Worm (Caenorhabditis elegans): ENCODE measurements around the gene T04C9.1.

T04C9.1 gene

DNA sequence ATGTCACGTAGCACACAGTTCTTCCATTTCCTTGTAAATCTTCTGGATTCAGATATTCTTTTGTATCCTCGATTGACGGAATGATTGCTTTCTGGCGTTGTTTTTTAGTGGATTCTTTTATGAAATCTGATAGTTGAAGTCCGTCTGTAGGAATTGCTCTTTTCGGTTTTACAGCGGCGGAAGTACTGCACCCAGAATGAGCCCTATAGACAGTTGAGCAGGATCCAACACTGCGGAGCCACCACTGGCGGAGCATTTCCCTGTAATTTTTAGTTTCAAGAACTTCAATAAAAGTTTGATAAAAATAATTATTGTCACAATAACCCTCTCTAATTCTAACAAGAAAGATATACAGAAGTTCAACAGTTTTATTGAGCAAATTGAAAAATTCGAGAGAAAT, 47.1 kb upstream of the T04C9.1 start, which contains the start of gene F25B5.5:
TSS of gene F25B5.5 (minus strand) at position 260 of the 400 bp plus-strand sequence.
- TF ChIP-seq unc-62 (GFP tag; optimal IDR thresholded peaks at IDR 0.05) (no peak), sma-3 (GFP tag; optimal IDR thresholded peaks at IDR 0.05) (peak; percentile 12)

DNA sequence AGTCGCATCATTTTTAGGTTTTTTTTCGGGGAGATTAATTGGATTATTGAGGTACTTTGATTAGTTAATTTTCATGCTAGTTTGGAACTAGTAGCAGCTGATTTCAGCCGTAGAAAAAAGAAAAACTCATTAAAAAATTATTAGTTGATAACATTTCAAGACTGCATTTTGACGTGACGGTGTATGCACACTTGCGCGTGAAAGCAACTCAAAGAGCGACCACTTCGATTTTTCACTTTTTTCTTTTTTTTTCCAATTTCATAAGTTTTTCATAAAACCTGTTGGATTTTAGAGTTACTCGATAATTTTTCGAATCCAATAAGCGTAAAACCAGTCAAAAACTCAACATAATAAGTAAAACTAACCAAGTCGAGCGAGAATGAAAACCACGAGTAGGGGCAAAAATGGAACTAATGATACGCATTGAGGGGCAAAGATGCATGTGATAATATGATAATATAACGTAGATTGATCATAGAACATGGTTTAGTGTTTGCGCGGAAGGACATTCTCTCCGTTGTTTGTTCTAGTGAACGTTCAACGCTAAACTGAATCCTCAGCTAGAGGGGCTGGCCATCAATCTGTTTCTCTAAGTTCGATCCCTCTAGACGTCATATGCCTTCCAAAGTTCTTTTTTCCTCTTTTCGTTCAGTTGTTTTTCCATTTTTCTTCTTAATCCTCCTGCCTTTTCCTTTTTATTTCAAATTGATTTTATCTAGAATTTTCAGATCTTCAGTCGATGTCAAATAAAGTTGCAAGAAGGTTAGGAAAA, 44.7 kb upstream of the T04C9.1 start, which contains the start of the genes F25B5.6 and F25B5.3:
TSS of gene F25B5.6 (minus strand) at position 572 of the 772 bp plus-strand sequence.
TSS of gene F25B5.3 (plus strand) at position 722 of the 772 bp plus-strand sequence.
- TF ChIP-seq sma-9 (GFP tag; optimal IDR thresholded peaks at IDR 0.05) (peak; percentile 8), sma-9 (tag; optimal IDR thresholded peaks at IDR 0.05) (no peak), mbf-1 (tag; optimal IDR thresholded peaks at IDR 0.05) (no peak), nhr-10 (tag; optimal IDR thresholded peaks at IDR 0.05) (no peak), ceh-82 (tag; optimal IDR thresholded peaks at IDR 0.05) (no peak), gmeb-1 (tag; optimal IDR thresholded peaks at IDR 0.05) (peak; percentile 34), R02D3.7 (tag; optimal IDR thresholded peaks at IDR 0.05) (no peak), unc-55 (GFP tag; optimal IDR thresholded peaks at IDR 0.05) (peak; percentile 63), lsy-2 (tag; optimal IDR thresholded peaks at IDR 0.05) (peak in 1 of 2 experiments; percentile 16), elt-3 (tag; optimal IDR thresholded peaks at IDR 0.05) (no peak), nhr-129 (tag; optimal IDR thresholded peaks at IDR 0.05) (peak; percentile 28), ztf-11 (tag; optimal IDR thresholded peaks at IDR 0.05) (no peak), crh-2 (tag; optimal IDR thresholded peaks at IDR 0.05) (peak; percentile 37), alr-1 (tag; optimal IDR thresholded peaks at IDR 0.05) (no peak), nhr-21 (tag; optimal IDR thresholded peaks at IDR 0.05) (peak; percentile 56), C34F6.9 (tag; optimal IDR thresholded peaks at IDR 0.05) (peak; percentile 20), aly-2 (tag; optimal IDR thresholded peaks at IDR 0.05) (no peak), ama-1 (optimal IDR thresholded peaks at IDR 0.05) (peak; percentile 33), lin-13 (GFP tag; optimal IDR thresholded peaks at IDR 0.05) (peak; percentile 20), fos-1 (tag; optimal IDR thresholded peaks at IDR 0.05) (peak; percentile 27), mdl-1 (tag; optimal IDR thresholded peaks at IDR 0.05) (no peak)

DNA sequence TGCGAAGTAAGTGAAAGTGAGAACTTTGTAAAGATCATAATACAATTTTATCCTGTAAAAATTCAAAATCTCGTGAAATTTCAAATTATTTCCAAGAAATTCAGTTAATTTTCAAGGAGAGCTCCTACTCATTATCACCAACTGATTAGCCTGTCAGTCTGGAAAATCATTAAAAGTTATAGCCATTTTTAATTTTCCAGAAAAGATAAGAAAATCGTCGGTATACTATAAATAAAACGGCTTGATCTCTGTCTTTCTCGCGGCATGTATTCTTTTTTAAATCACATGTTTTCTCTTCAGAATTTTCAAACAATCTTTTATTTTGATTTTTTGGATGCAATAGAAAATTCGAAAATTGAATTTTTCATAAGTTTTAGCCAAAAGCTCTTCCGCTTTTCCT, 44.0 kb upstream of the T04C9.1 start:
- TF ChIP-seq sem-4 (tag; optimal IDR thresholded peaks at IDR 0.05) (no peak), sma-3 (GFP tag; optimal IDR thresholded peaks at IDR 0.05) (no peak), Y55F3AM.14 (GFP tag; optimal IDR thresholded peaks at IDR 0.05) (no peak), nhr-77 (tag; optimal IDR thresholded peaks at IDR 0.05) (no peak), mdl-1 (tag; optimal IDR thresholded peaks at IDR 0.05) (no peak), nhr-237 (tag; optimal IDR thresholded peaks at IDR 0.05) (no peak), elt-1 (tag; optimal IDR thresholded peaks at IDR 0.05) (no peak), lin-13 (GFP tag; optimal IDR thresholded peaks at IDR 0.05) (no peak), snpc-4 (tag; optimal IDR thresholded peaks at IDR 0.05) (no peak), mab-5 (tag; optimal IDR thresholded peaks at IDR 0.05) (no peak), egl-27 (tag; optimal IDR thresholded peaks at IDR 0.05) (no peak), peb-1 (tag; optimal IDR thresholded peaks at IDR 0.05) (no peak), blmp-1 (tag; optimal IDR thresholded peaks at IDR 0.05; ENCODE audit: insufficient read depth) (no peak), C34F6.9 (tag; optimal IDR thresholded peaks at IDR 0.05) (no peak), lin-11 (tag; optimal IDR thresholded peaks at IDR 0.05) (no peak), nhr-23 (tag; optimal IDR thresholded peaks at IDR 0.05) (no peak), lin-39 (tag; optimal IDR thresholded peaks at IDR 0.05) (no peak), nhr-11 (tag; optimal IDR thresholded peaks at IDR 0.05) (no peak), ceh-16 (tag; optimal IDR thresholded peaks at IDR 0.05) (no peak), nhr-10 (tag; optimal IDR thresholded peaks at IDR 0.05) (no peak)

DNA sequence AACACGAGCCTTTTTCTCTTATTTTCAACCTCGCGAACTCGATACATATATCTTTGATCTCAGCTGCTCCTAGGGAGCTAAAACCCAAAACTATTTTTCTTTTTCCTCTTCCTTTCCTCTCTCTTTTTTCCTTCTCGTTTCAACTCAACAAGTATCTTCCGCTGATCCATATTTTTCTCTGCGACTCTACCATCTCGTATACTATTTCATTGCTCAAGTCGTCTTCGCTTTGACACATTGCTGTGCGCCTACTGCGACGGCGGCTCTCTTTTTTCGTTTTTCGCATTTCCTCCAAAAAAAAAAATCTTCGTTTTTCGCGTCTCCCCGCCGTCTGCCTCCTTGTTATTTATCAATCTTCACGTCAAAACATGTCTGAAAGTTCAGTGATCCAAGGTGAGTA, 43.2 kb upstream of the T04C9.1 start:
- TF ChIP-seq nhr-23 (tag; optimal IDR thresholded peaks at IDR 0.05) = no peak
- no peak for TF ChIP-seq unc-62 (GFP tag; optimal IDR thresholded peaks at IDR 0.05)
- peak; percentile 71 for TF ChIP-seq unc-55 (GFP tag; optimal IDR thresholded peaks at IDR 0.05)
- TF ChIP-seq nhr-11 (tag; optimal IDR thresholded peaks at IDR 0.05) = no peak
- peak in 1 of 2 experiments; percentile 35 for TF ChIP-seq lsy-2 (tag; optimal IDR thresholded peaks at IDR 0.05)
- no peak for TF ChIP-seq Y55F3AM.14 (GFP tag; optimal IDR thresholded peaks at IDR 0.05)
- peak; percentile 57 for TF ChIP-seq nhr-129 (tag; optimal IDR thresholded peaks at IDR 0.05)
- TF ChIP-seq dmd-4 (tag; optimal IDR thresholded peaks at IDR 0.05) = no peak
- TF ChIP-seq blmp-1 (tag; optimal IDR thresholded peaks at IDR 0.05; ENCODE audit: insufficient read depth) = no peak
- peak; percentile 55 for TF ChIP-seq sma-9 (GFP tag; optimal IDR thresholded peaks at IDR 0.05)
- TF ChIP-seq sma-9 (tag; optimal IDR thresholded peaks at IDR 0.05) = no peak
- no peak for TF ChIP-seq snpc-4 (tag; optimal IDR thresholded peaks at IDR 0.05)
- TF ChIP-seq zag-1 (tag; optimal IDR thresholded peaks at IDR 0.05) = peak; percentile 19
- TF ChIP-seq F13H6.1 (tag; optimal IDR thresholded peaks at IDR 0.05) = peak; percentile 55
- TF ChIP-seq lin-39 (tag; optimal IDR thresholded peaks at IDR 0.05) = no peak
- no peak for TF ChIP-seq gmeb-1 (tag; optimal IDR thresholded peaks at IDR 0.05)
- TF ChIP-seq mbf-1 (tag; optimal IDR thresholded peaks at IDR 0.05) = no peak
- TF ChIP-seq ama-1 (optimal IDR thresholded peaks at IDR 0.05) = peak; percentile 33
- no peak for TF ChIP-seq fos-1 (tag; optimal IDR thresholded peaks at IDR 0.05)
- peak; percentile 61 for TF ChIP-seq C34F6.9 (tag; optimal IDR thresholded peaks at IDR 0.05)
